Worm (Caenorhabditis elegans) whole organism, mixed stage, embryonic: ENCODE results near the gene Y42G9A.2.
A peak's percentile ranks its signal among the peaks of the same experiment; 100 is the strongest.

ENCODE experiments used
- M03D4.4 ChIP-seq: sonication (generic microtip); optimal IDR thresholded peaks from 2 replicates; lab custom pipeline; 2017; ENCODE audit warnings: mild to moderate bottlenecking, missing genetic modification characterization, missing compliant biosample characterization
- bed-3 ChIP-seq: fragments of 200-800 bp; sonication (Bioruptor generic); optimal IDR thresholded peaks from 3 replicates; lab custom pipeline; 2018; ENCODE audit warnings: mild to moderate bottlenecking, missing genetic modification characterization, moderate library complexity, missing compliant biosample characterization
- blmp-1 ChIP-seq: fragments of 150-350 bp; optimal IDR thresholded peaks from 2 replicates; lab custom pipeline; 2014; ENCODE audit warnings: missing biosample characterization, missing genetic modification characterization
- ceh-39 ChIP-seq: fragments of 150-350 bp; optimal IDR thresholded peaks from 2 replicates; lab custom pipeline; 2014; ENCODE audit warnings: missing biosample characterization, missing genetic modification characterization
- ceh-43 ChIP-seq: fragments of 200-800 bp; sonication (Bioruptor generic); optimal IDR thresholded peaks from 2 replicates; lab custom pipeline; 2018; ENCODE audit warnings: mild to moderate bottlenecking, missing genetic modification characterization, moderate library complexity, missing compliant biosample characterization
- ceh-83 ChIP-seq: fragments of 200-800 bp; sonication (Bioruptor generic); optimal IDR thresholded peaks from 2 replicates; lab custom pipeline; 2018; ENCODE audit warnings: mild to moderate bottlenecking, missing genetic modification characterization, missing compliant biosample characterization
- ces-1 ChIP-seq: fragments of 150-350 bp; optimal IDR thresholded peaks from 2 replicates; lab custom pipeline; 2014; ENCODE audit warnings: missing biosample characterization, missing genetic modification reagents, missing genetic modification characterization
- cnd-1 ChIP-seq: fragments of 200-800 bp; sonication (Bioruptor generic); optimal IDR thresholded peaks from 2 replicates; lab custom pipeline; 2018; ENCODE audit warnings: mild to moderate bottlenecking, missing genetic modification characterization, missing compliant biosample characterization
- drap-1 ChIP-seq: fragments of 200-800 bp; sonication (Bioruptor generic); optimal IDR thresholded peaks from 3 replicates; lab custom pipeline; 2018; ENCODE audit warnings: mild to moderate bottlenecking, missing genetic modification characterization, missing compliant biosample characterization
- elt-1 ChIP-seq: sonication (generic microtip); optimal IDR thresholded peaks from 2 replicates; lab custom pipeline; 2017; ENCODE audit warnings: missing genetic modification characterization, mild to moderate bottlenecking, missing compliant biosample characterization, antibody characterized with exemption, moderate library complexity, borderline replicate concordance; ENCODE audit not compliant: insufficient read depth
- elt-3 ChIP-seq: fragments of 150-350 bp; optimal IDR thresholded peaks from 2 replicates; lab custom pipeline; 2014; ENCODE audit warnings: missing biosample characterization, missing genetic modification characterization
- flh-1 ChIP-seq: fragments of 200-800 bp; sonication (Bioruptor generic); optimal IDR thresholded peaks from 2 replicates; lab custom pipeline; 2018; ENCODE audit warnings: mild to moderate bottlenecking, missing genetic modification characterization, moderate library complexity, missing compliant biosample characterization
- ham-2 ChIP-seq: fragments of 200-800 bp; sonication (Bioruptor generic); optimal IDR thresholded peaks from 2 replicates; lab custom pipeline; 2018; ENCODE audit warnings: mild to moderate bottlenecking, missing genetic modification characterization, missing compliant biosample characterization
- hlh-1 ChIP-seq: fragments of 150-350 bp; optimal IDR thresholded peaks from 2 replicates; lab custom pipeline; 2014; ENCODE audit warnings: missing biosample characterization, missing genetic modification reagents, missing genetic modification characterization
- lin-13 ChIP-seq: fragments of 150-350 bp; optimal IDR thresholded peaks from 2 replicates; lab custom pipeline; 2014; ENCODE audit warnings: missing biosample characterization, missing genetic modification characterization
- lin-32 ChIP-seq: fragments of 200-800 bp; sonication (Bioruptor generic); optimal IDR thresholded peaks from 2 replicates; lab custom pipeline; 2018; ENCODE audit warnings: mild to moderate bottlenecking, missing genetic modification characterization, missing compliant biosample characterization
- lsy-2 ChIP-seq: fragments of 150-350 bp; optimal IDR thresholded peaks from 2 replicates; lab custom pipeline; 2014; ENCODE audit warnings: missing biosample characterization, missing genetic modification characterization
- mab-5 ChIP-seq: fragments of 150-350 bp; optimal IDR thresholded peaks from 2 replicates; lab custom pipeline; 2014; ENCODE audit warnings: missing biosample characterization, missing genetic modification characterization
- mep-1 ChIP-seq: fragments of 150-350 bp; optimal IDR thresholded peaks from 2 replicates; lab custom pipeline; 2017; ENCODE audit warnings: missing biosample characterization, missing genetic modification reagents, missing genetic modification characterization, inconsistent platforms
- mls-2 ChIP-seq: sonication (generic microtip); optimal IDR thresholded peaks from 2 replicates; lab custom pipeline; 2016; ENCODE audit warnings: mild to moderate bottlenecking, missing genetic modification characterization, moderate library complexity, missing compliant biosample characterization
- nhr-12 ChIP-seq: fragments of 150-350 bp; optimal IDR thresholded peaks from 2 replicates; lab custom pipeline; 2014; ENCODE audit warnings: missing biosample characterization, missing genetic modification characterization
- nhr-2 ChIP-seq: fragments of 150-350 bp; optimal IDR thresholded peaks from 2 replicates; lab custom pipeline; 2014; ENCODE audit warnings: missing biosample characterization, missing genetic modification characterization
- nhr-237 ChIP-seq: fragments of 150-350 bp; optimal IDR thresholded peaks from 2 replicates; lab custom pipeline; 2014; ENCODE audit warnings: missing biosample characterization, missing genetic modification characterization
- nhr-28 ChIP-seq: fragments of 150-350 bp; optimal IDR thresholded peaks from 2 replicates; lab custom pipeline; 2014; ENCODE audit warnings: missing biosample characterization, missing genetic modification characterization
- nhr-76 ChIP-seq: sonication (generic microtip); optimal IDR thresholded peaks from 2 replicates; lab custom pipeline; 2017; ENCODE audit warnings: missing biosample characterization, missing genetic modification characterization
- pha-4 ChIP-seq: fragments of 150-350 bp; optimal IDR thresholded peaks from 2 replicates; lab custom pipeline; 2018; ENCODE audit warnings: missing biosample characterization, missing genetic modification reagents, missing genetic modification characterization
- sem-2 ChIP-seq: fragments of 200-800 bp; sonication (Bioruptor generic); optimal IDR thresholded peaks from 2 replicates; lab custom pipeline; 2018; ENCODE audit warnings: mild to moderate bottlenecking, missing genetic modification characterization, missing compliant biosample characterization
- snpc-4 ChIP-seq: fragments of 150-350 bp; optimal IDR thresholded peaks from 2 replicates; lab custom pipeline; 2014; ENCODE audit warnings: missing biosample characterization, missing genetic modification characterization
- sptf-1 ChIP-seq: sonication (generic microtip); optimal IDR thresholded peaks from 2 replicates; lab custom pipeline; 2017; ENCODE audit warnings: mild to moderate bottlenecking, missing genetic modification characterization, moderate library complexity, missing compliant biosample characterization
- tbx-8 ChIP-seq: fragments of 200-800 bp; sonication (Bioruptor generic); optimal IDR thresholded peaks from 2 replicates; lab custom pipeline; 2018; ENCODE audit warnings: mild to moderate bottlenecking, missing genetic modification characterization, moderate library complexity, missing compliant biosample characterization
- unc-120 ChIP-seq: sonication (generic microtip); optimal IDR thresholded peaks from 2 replicates; lab custom pipeline; 2017; ENCODE audit warnings: missing genetic modification characterization, missing compliant biosample characterization; ENCODE audit not compliant: poor library complexity, severe bottlenecking
- unc-39 ChIP-seq: fragments of 150-350 bp; optimal IDR thresholded peaks from 2 replicates; lab custom pipeline; 2014; ENCODE audit warnings: missing biosample characterization, missing genetic modification characterization
- unc-62 ChIP-seq: fragments of 150-350 bp; optimal IDR thresholded peaks from 2 replicates; lab custom pipeline; 2014; ENCODE audit warnings: missing biosample characterization, missing genetic modification reagents, missing genetic modification characterization
- zip-8 ChIP-seq: fragments of 150-350 bp; optimal IDR thresholded peaks from 2 replicates; lab custom pipeline; 2014; ENCODE audit warnings: missing biosample characterization, missing genetic modification characterization
- ztf-11 ChIP-seq: fragments of 150-350 bp; optimal IDR thresholded peaks from 2 replicates; lab custom pipeline; 2014; ENCODE audit warnings: missing biosample characterization, missing genetic modification characterization

Y42G9A.2 gene

ce11 chrIII:6170038-6170437, 22.1 kb downstream of the Y42G9A.2 start:
- peak; percentile 18 for TF ChIP-seq hlh-1 (tag; lab: Kevin White, UChicago)
- TF ChIP-seq unc-120 (tag; lab: Kevin White, UChicago), result peak; percentile 62
- peak; percentile 6 for TF ChIP-seq lsy-2
- TF ChIP-seq lin-13, result no peak
- peak; percentile 13 for TF ChIP-seq nhr-237 (tag; lab: Kevin White, UChicago)
- peak; percentile 60 for TF ChIP-seq unc-62 (GFP tag; lab: Kevin White, UChicago)
- TF ChIP-seq, all 35 proteins: peak for 5

- TF ChIP-seq ces-1 (GFP tag; lab: Kevin White, UChicago), result no peak
- no peak for TF ChIP-seq zip-8 (tag; lab: Kevin White, UChicago)
- TF ChIP-seq blmp-1 (tag; lab: Kevin White, UChicago), result no peak
- TF ChIP-seq nhr-237 (tag; lab: Kevin White, UChicago), result peak; percentile 16
- TF ChIP-seq unc-120 (tag; lab: Kevin White, UChicago), result no peak
- no peak for TF ChIP-seq nhr-12
- TF ChIP-seq snpc-4 (tag; lab: Kevin White, UChicago), result no peak
- no peak for TF ChIP-seq nhr-28 (tag; lab: Kevin White, UChicago)
- TF ChIP-seq ztf-11, result no peak
- TF ChIP-seq sem-2 (GFP tag; lab: Kevin White, UChicago), result no peak
- peak; percentile 37 for TF ChIP-seq mep-1 (tag; lab: Kevin White, UChicago)
- no peak for TF ChIP-seq mls-2 (tag; lab: Kevin White, UChicago)
- TF ChIP-seq tbx-8, result no peak
- TF ChIP-seq elt-3, result no peak
- TF ChIP-seq sptf-1 (tag; lab: Kevin White, UChicago), result peak; percentile 16
- no peak for TF ChIP-seq unc-39 (tag; lab: Kevin White, UChicago)
- no peak for TF ChIP-seq mab-5 (tag; lab: Kevin White, UChicago)
- TF ChIP-seq cnd-1, result no peak
- no peak for TF ChIP-seq flh-1 (GFP tag; lab: Kevin White, UChicago)
- TF ChIP-seq nhr-76 (tag; lab: Kevin White, UChicago), result no peak
- no peak for TF ChIP-seq M03D4.4
- TF ChIP-seq bed-3 (GFP tag; lab: Kevin White, UChicago), result no peak
- TF ChIP-seq lin-32 (GFP tag; lab: Kevin White, UChicago), result no peak
- TF ChIP-seq elt-1 (tag; lab: Kevin White, UChicago), result no peak
- no peak for TF ChIP-seq ceh-39
- no peak for TF ChIP-seq ceh-43 (GFP tag; lab: Kevin White, UChicago)
- TF ChIP-seq drap-1 (GFP tag; lab: Kevin White, UChicago), result no peak
- TF ChIP-seq unc-62 (GFP tag; lab: Kevin White, UChicago), result no peak
- peak; percentile 33 for TF ChIP-seq ceh-83
- peak; percentile 63 for TF ChIP-seq lin-13
- TF ChIP-seq hlh-1 (tag; lab: Kevin White, UChicago), result no peak
- TF ChIP-seq nhr-2 (tag; lab: Kevin White, UChicago), result no peak
- TF ChIP-seq ham-2, result no peak
- peak; percentile 70 for TF ChIP-seq lsy-2
- peak; percentile 38 for TF ChIP-seq pha-4 (tag; lab: Kevin White, UChicago)
Observed at ce11 chrIII:6173020-6173597, 25.1 kb downstream of the Y42G9A.2 start, which contains the start of the genes abcf-3 and F42A10.5. Gene abcf-3, plus strand, starts transcription at chrIII:6173403. Gene F42A10.5, minus strand, starts transcription at chrIII:6173477.

- TF ChIP-seq lsy-2 (no peak), ham-2 (no peak), bed-3 (GFP tag; lab: Kevin White, UChicago) (no peak), ceh-83 (no peak), M03D4.4 (no peak), lin-13 (no peak), cnd-1 (no peak), ceh-39 (no peak), ceh-43 (GFP tag; lab: Kevin White, UChicago) (no peak), unc-39 (tag; lab: Kevin White, UChicago) (no peak), elt-1 (tag; lab: Kevin White, UChicago) (no peak), hlh-1 (tag; lab: Kevin White, UChicago) (no peak)
Observed at ce11 chrIII:6176172-6176571, 28.2 kb downstream of the Y42G9A.2 start.
